Fruit fly (Drosophila melanogaster): ENCODE data around the gene CG12948.

CG12948 gene

dm6 chr3R:9767620-9768592, 20.4 kb upstream of the CG12948 start, which contains the start of gene Naa80 (continued):
- peak; percentile 80 for TF ChIP-seq br (GFP tag; optimal IDR thresholded peaks at IDR 0.05)
- TF ChIP-seq GATAd (GFP tag; optimal IDR thresholded peaks at IDR 0.05), result no peak

dm6 chr3R:9762955-9763931, 15.7 kb upstream of the CG12948 start, which contains the start of the genes Snap24 and CG8478:
TSS of gene Snap24 (minus strand) at chr3R:9763150.
TSS of gene CG8478 (plus strand) at chr3R:9763650.
- TF ChIP-seq sage (GFP tag; optimal IDR thresholded peaks at IDR 0.05), result no peak
- no peak for TF ChIP-seq ey (GFP tag; optimal IDR thresholded peaks at IDR 0.05)
- no peak for TF ChIP-seq pan (optimal IDR thresholded peaks at IDR 0.05)
- no peak for TF ChIP-seq dsf (GFP tag; optimal IDR thresholded peaks at IDR 0.05; ENCODE audit: borderline replicate concordance)
- TF ChIP-seq Hr78 (GFP tag; optimal IDR thresholded peaks at IDR 0.05), result no peak
- peak; percentile 8 for TF ChIP-seq N (GFP tag; optimal IDR thresholded peaks at IDR 0.05)
- no peak for TF ChIP-seq rgr (GFP tag; optimal IDR thresholded peaks at IDR 0.05)
- TF ChIP-seq Hr83 (GFP tag; optimal IDR thresholded peaks at IDR 0.05; ENCODE audit: poor library complexity, severe bottlenecking), result no peak
- TF ChIP-seq Abd-B (GFP tag; optimal IDR thresholded peaks at IDR 0.05), result no peak
- peak; percentile 64 for TF ChIP-seq Jra (GFP tag; optimal IDR thresholded peaks at IDR 0.05)
- no peak for TF ChIP-seq foxo (GFP tag; optimal IDR thresholded peaks at IDR 0.05)
- TF ChIP-seq dl (GFP tag; optimal IDR thresholded peaks at IDR 0.05; ENCODE audit: insufficient read depth in 1 of 2, partially characterized antibody in 2 of 2), result no peak
- no peak for TF ChIP-seq h (GFP tag; optimal IDR thresholded peaks at IDR 0.05)
- TF ChIP-seq CG32264 (GFP tag; optimal IDR thresholded peaks at IDR 0.05), result no peak
- TF ChIP-seq tai (GFP tag; optimal IDR thresholded peaks at IDR 0.05), result no peak
- TF ChIP-seq CrebA (GFP tag; optimal IDR thresholded peaks at IDR 0.05; ENCODE audit: borderline replicate concordance), result no peak
- no peak for TF ChIP-seq Dif (GFP tag; optimal IDR thresholded peaks at IDR 0.05; ENCODE audit: partially characterized antibody)
- no peak for TF ChIP-seq br (GFP tag; optimal IDR thresholded peaks at IDR 0.05)
- TF ChIP-seq psq (GFP tag; optimal IDR thresholded peaks at IDR 0.05), result no peak
- TF ChIP-seq OdsH (GFP tag; optimal IDR thresholded peaks at IDR 0.05), result no peak
- no peak for TF ChIP-seq brk (GFP tag; optimal IDR thresholded peaks at IDR 0.05)
- TF ChIP-seq fru (GFP tag; optimal IDR thresholded peaks at IDR 0.05), result no peak
- TF ChIP-seq lola (GFP tag; optimal IDR thresholded peaks at IDR 0.05), result no peak
- TF ChIP-seq Sp1 (GFP tag; optimal IDR thresholded peaks at IDR 0.05), result no peak
- TF ChIP-seq GATAd (GFP tag; optimal IDR thresholded peaks at IDR 0.05), result no peak
- no peak for TF ChIP-seq woc (GFP tag; optimal IDR thresholded peaks at IDR 0.05)
- no peak for TF ChIP-seq usp (GFP tag; optimal IDR thresholded peaks at IDR 0.05)
- no peak for TF ChIP-seq jim (GFP tag; optimal IDR thresholded peaks at IDR 0.05)
- no peak for TF ChIP-seq Dfd (GFP tag; optimal IDR thresholded peaks at IDR 0.05)
- TF ChIP-seq sv (GFP tag; optimal IDR thresholded peaks at IDR 0.05), result no peak
- TF ChIP-seq Hnf4 (GFP tag; optimal IDR thresholded peaks at IDR 0.05), result no peak
- no peak for TF ChIP-seq Rel (GFP tag; optimal IDR thresholded peaks at IDR 0.05)
- TF ChIP-seq Rel (tag; optimal IDR thresholded peaks at IDR 0.05), result peak; percentile 31
- no peak for TF ChIP-seq Vsx2 (GFP tag; optimal IDR thresholded peaks at IDR 0.05; ENCODE audit: partially characterized antibody)
- TF ChIP-seq Myc (optimal IDR thresholded peaks at IDR 0.05), result peak; percentile 2
